Worm (Caenorhabditis elegans) whole organism, young adult: ENCODE data around the gene pho-12.

Experiments
- B0035.1 ChIP-seq: sonication (generic microtip); optimal IDR thresholded peaks from 2 replicates; lab custom pipeline; 2016; ENCODE audit warnings: missing genetic modification characterization, mild to moderate bottlenecking, missing compliant biosample characterization, missing genotype, missing genetic modification reagents
- D2030.7 ChIP-seq: fragments of 200-800 bp; sonication (Bioruptor generic); IDR thresholded peaks from 2 replicates; pipeline ENCODE4 v1.3.6; 2022; ENCODE audit warnings: missing genetic modification reagents, missing genetic modification characterization, missing compliant biosample characterization
- F37B4.10 ChIP-seq: fragments of 200-800 bp; sonication (Bioruptor generic); IDR thresholded peaks from 2 replicates; pipeline ENCODE4 v1.3.6; 2022; ENCODE audit warnings: missing genetic modification characterization, missing compliant biosample characterization
- F39B2.1 ChIP-seq: fragments of 200-800 bp; sonication (Bioruptor generic); IDR thresholded peaks from 2 replicates; pipeline ENCODE4 v1.3.6; 2022; ENCODE audit warnings: missing genetic modification reagents, missing genetic modification characterization, missing compliant biosample characterization
- F55B11.4 ChIP-seq: sonication (generic microtip); optimal IDR thresholded peaks from 2 replicates; lab custom pipeline; 2016; ENCODE audit warnings: missing compliant biosample characterization, missing genetic modification characterization, borderline replicate concordance; ENCODE audit not compliant: insufficient read depth
- F57A8.1 ChIP-seq: fragments of 200-800 bp; sonication (Bioruptor generic); optimal IDR thresholded peaks from 2 replicates; lab custom pipeline; 2018; ENCODE audit warnings: mild to moderate bottlenecking, missing genetic modification characterization, moderate library complexity, missing compliant biosample characterization
- K12H6.12 ChIP-seq: fragments of 200-800 bp; sonication (Bioruptor generic); optimal IDR thresholded peaks from 2 replicates; lab custom pipeline; 2018; ENCODE audit warnings: mild to moderate bottlenecking, missing genetic modification characterization, missing compliant biosample characterization
- Y95B8A.8 ChIP-seq: fragments of 200-800 bp; sonication (Bioruptor generic); IDR thresholded peaks from 2 replicates; pipeline ENCODE4 v1.3.6; 2022; ENCODE audit warnings: missing genetic modification reagents, missing genetic modification characterization, missing compliant biosample characterization
- ZK185.1 ChIP-seq: sonication (generic microtip); optimal IDR thresholded peaks from 2 replicates; lab custom pipeline; 2016; ENCODE audit warnings: mild to moderate bottlenecking, missing genetic modification characterization, missing compliant biosample characterization; ENCODE audit not compliant: poor library complexity, severe bottlenecking
- ama-1 ChIP-seq, 3 experiments: fragments of 150-350 bp in 1 of 3; sonication (generic microtip) in 2 of 3; optimal IDR thresholded peaks; 2 replicates each; lab custom pipeline; 2014 to 2018; ENCODE audit warnings: missing biosample characterization in 2 of 3, missing genetic modification characterization in 2 of 3, missing genetic modification reagents in 2 of 3
- athp-1 ChIP-seq: sonication (generic microtip); optimal IDR thresholded peaks from 2 replicates; lab custom pipeline; 2017; ENCODE audit warnings: mild to moderate bottlenecking, missing genetic modification characterization, missing compliant biosample characterization
- attf-5 ChIP-seq: fragments of 200-800 bp; sonication (Bioruptor generic); optimal IDR thresholded peaks from 2 replicates; lab custom pipeline; 2018; ENCODE audit warnings: mild to moderate bottlenecking, missing genetic modification characterization, missing compliant biosample characterization
- attf-6 ChIP-seq: fragments of 200-800 bp; sonication (Bioruptor generic); IDR thresholded peaks from 2 replicates; pipeline ENCODE4 v1.3.6; 2022; ENCODE audit warnings: missing genetic modification reagents, missing genetic modification characterization, missing compliant biosample characterization
- bed-2 ChIP-seq: fragments of 200-800 bp; sonication (Bioruptor generic); IDR thresholded peaks from 2 replicates; pipeline ENCODE4 v1.3.6; 2022; ENCODE audit warnings: missing genetic modification reagents, missing genetic modification characterization, missing compliant biosample characterization
- ccch-3 ChIP-seq: fragments of 200-800 bp; sonication (Bioruptor generic); optimal IDR thresholded peaks from 2 replicates; lab custom pipeline; 2018; ENCODE audit warnings: mild to moderate bottlenecking, missing genetic modification characterization, missing compliant biosample characterization
- cebp-1 ChIP-seq, 2 experiments: fragments of 200-800 bp in 1 of 2; sonication (Bioruptor generic) in 1 of 2; sonication (generic microtip) in 1 of 2; IDR thresholded peaks in 1 of 2; optimal IDR thresholded peaks in 1 of 2; 2 replicates each; pipeline versions ENCODE4 v1.3.6 to Lab custom; 2017 to 2022; ENCODE audit warnings: missing compliant biosample characterization in 2 of 2, missing genetic modification characterization in 2 of 2, mild to moderate bottlenecking in 1 of 2, missing genetic modification reagents in 1 of 2, moderate library complexity in 1 of 2
- ceh-100 ChIP-seq: fragments of 200-800 bp; sonication (Bioruptor generic); IDR thresholded peaks from 2 replicates; pipeline ENCODE4 v1.3.6; 2022; ENCODE audit warnings: missing genetic modification reagents, missing genetic modification characterization, missing compliant biosample characterization
- ceh-91 ChIP-seq: fragments of 200-800 bp; sonication (Bioruptor generic); IDR thresholded peaks from 2 replicates; pipeline ENCODE4 v1.3.6; 2022; ENCODE audit warnings: missing genetic modification reagents, missing genetic modification characterization, missing compliant biosample characterization
- chd-7 ChIP-seq: sonication (generic microtip); optimal IDR thresholded peaks from 2 replicates; lab custom pipeline; 2016; ENCODE audit warnings: mild to moderate bottlenecking, missing genetic modification characterization, moderate library complexity, missing compliant biosample characterization
- die-1 ChIP-seq: sonication (generic microtip); optimal IDR thresholded peaks from 2 replicates; lab custom pipeline; 2016; ENCODE audit warnings: missing genotype, mild to moderate bottlenecking, missing genetic modification characterization, missing compliant biosample characterization
- dpl-1 ChIP-seq: fragments of 150-350 bp; optimal IDR thresholded peaks from 2 replicates; lab custom pipeline; 2014; ENCODE audit warnings: missing biosample characterization, missing genetic modification reagents, missing genetic modification characterization
- egrh-3 ChIP-seq: fragments of 200-800 bp; sonication (Bioruptor generic); IDR thresholded peaks from 2 replicates; pipeline ENCODE4 v1.3.6; 2022; ENCODE audit warnings: missing genetic modification reagents, missing genetic modification characterization, missing compliant biosample characterization
- ekl-4 ChIP-seq: fragments of 200-800 bp; sonication (Bioruptor generic); IDR thresholded peaks from 2 replicates; pipeline ENCODE4 v1.3.6; 2022; ENCODE audit warnings: missing genetic modification reagents, missing genetic modification characterization, missing compliant biosample characterization
- ets-4 ChIP-seq: fragments of 200-800 bp; sonication (Bioruptor generic); optimal IDR thresholded peaks from 2 replicates; lab custom pipeline; 2018; ENCODE audit warnings: mild to moderate bottlenecking, missing genetic modification characterization, missing compliant biosample characterization
- fkh-3 ChIP-seq: sonication (generic microtip); optimal IDR thresholded peaks from 2 replicates; lab custom pipeline; 2016; ENCODE audit warnings: mild to moderate bottlenecking, missing genetic modification characterization, missing compliant biosample characterization
- him-1 ChIP-seq: sonication (generic microtip); optimal IDR thresholded peaks from 2 replicates; lab custom pipeline; 2016; ENCODE audit warnings: missing genotype, missing genetic modification reagents, missing genetic modification characterization, missing compliant biosample characterization
- hlh-12 ChIP-seq: sonication (generic microtip); optimal IDR thresholded peaks from 2 replicates; lab custom pipeline; 2016; ENCODE audit warnings: missing genetic modification characterization, missing compliant biosample characterization
- hmg-20 ChIP-seq: fragments of 200-800 bp; sonication (Bioruptor generic); IDR thresholded peaks from 2 replicates; pipeline ENCODE4 v1.3.6; 2022; ENCODE audit warnings: missing genetic modification reagents, missing genetic modification characterization, missing compliant biosample characterization
- hsf-1 ChIP-seq: fragments of 200-800 bp; sonication (Bioruptor generic); IDR thresholded peaks from 2 replicates; pipeline ENCODE4 v1.3.6; 2022; ENCODE audit warnings: missing genetic modification reagents, missing genetic modification characterization, missing compliant biosample characterization
- let-526 ChIP-seq: fragments of 200-800 bp; sonication (Bioruptor generic); IDR thresholded peaks from 2 replicates; pipeline ENCODE4 v1.3.6; 2022; ENCODE audit warnings: missing genetic modification reagents, missing genetic modification characterization, missing compliant biosample characterization
- lsl-1 ChIP-seq: fragments of 200-800 bp; sonication (Bioruptor generic); optimal IDR thresholded peaks from 2 replicates; lab custom pipeline; 2018; ENCODE audit warnings: mild to moderate bottlenecking, missing genetic modification characterization, moderate library complexity, missing compliant biosample characterization
- madf-6 ChIP-seq: fragments of 200-800 bp; sonication (Bioruptor generic); IDR thresholded peaks from 2 replicates; pipeline ENCODE4 v1.3.6; 2022; ENCODE audit warnings: missing genetic modification reagents, missing genetic modification characterization, missing compliant biosample characterization
- mel-28 ChIP-seq: sonication (generic microtip); optimal IDR thresholded peaks from 2 replicates; lab custom pipeline; 2016; ENCODE audit warnings: borderline replicate concordance, mild to moderate bottlenecking, missing genetic modification characterization, missing compliant biosample characterization
- mxl-1 ChIP-seq: sonication (generic microtip); optimal IDR thresholded peaks from 2 replicates; lab custom pipeline; 2016; ENCODE audit warnings: missing genetic modification characterization, missing compliant biosample characterization
- nfya-2 ChIP-seq: fragments of 200-800 bp; sonication (Bioruptor generic); IDR thresholded peaks from 2 replicates; pipeline ENCODE4 v1.3.6; 2022; ENCODE audit warnings: missing genetic modification reagents, missing genetic modification characterization, missing compliant biosample characterization
- nhr-120 ChIP-seq: fragments of 200-800 bp; sonication (Bioruptor generic); IDR thresholded peaks from 2 replicates; pipeline ENCODE4 v1.3.6; 2022; ENCODE audit warnings: missing genetic modification characterization, missing compliant biosample characterization
- nhr-90 ChIP-seq: sonication (generic microtip); optimal IDR thresholded peaks from 2 replicates; lab custom pipeline; 2016; ENCODE audit warnings: missing genotype, mild to moderate bottlenecking, missing genetic modification characterization, missing compliant biosample characterization
- rec-8 ChIP-seq, 2 experiments: sonication (generic microtip); optimal IDR thresholded peaks; 2 replicates each; lab custom pipeline; 2016; ENCODE audit warnings: mild to moderate bottlenecking in 2 of 2, missing genetic modification characterization in 2 of 2, missing genetic modification reagents in 2 of 2, missing genotype in 2 of 2, missing biosample characterization in 1 of 2, missing compliant biosample characterization in 1 of 2, moderate library complexity in 1 of 2
- snpc-1.1 ChIP-seq: sonication (generic microtip); optimal IDR thresholded peaks from 2 replicates; lab custom pipeline; 2017; ENCODE audit warnings: missing genetic modification characterization, mild to moderate bottlenecking, missing compliant biosample characterization, antibody characterized with exemption, moderate library complexity, missing genotype, missing genetic modification reagents; ENCODE audit not compliant: insufficient read depth
- snpc-1.3 ChIP-seq: sonication (generic microtip); optimal IDR thresholded peaks from 2 replicates; lab custom pipeline; 2017; ENCODE audit warnings: missing genetic modification characterization, mild to moderate bottlenecking, missing compliant biosample characterization, antibody characterized with exemption, moderate library complexity, missing genotype, missing genetic modification reagents; ENCODE audit not compliant: insufficient read depth
- snpc-4 ChIP-seq, 5 experiments: fragments of 150-350 bp in 1 of 5; sonication (generic microtip) in 4 of 5; optimal IDR thresholded peaks; 2 replicates each; lab custom pipeline; 2014 to 2018; ENCODE audit warnings: missing genetic modification characterization in 5 of 5, missing biosample characterization in 3 of 5, antibody characterized with exemption in 2 of 5, mild to moderate bottlenecking in 2 of 5, missing compliant biosample characterization in 2 of 5, missing genotype in 2 of 5, moderate library complexity in 2 of 5, missing genetic modification reagents in 1 of 5
- sptf-2 ChIP-seq: fragments of 200-800 bp; sonication (Bioruptor generic); optimal IDR thresholded peaks from 2 replicates; lab custom pipeline; 2018; ENCODE audit warnings: mild to moderate bottlenecking, missing genetic modification characterization, missing compliant biosample characterization
- tbp1 ChIP-seq: fragments of 200-800 bp; sonication (Bioruptor generic); optimal IDR thresholded peaks from 2 replicates; lab custom pipeline; 2018; ENCODE audit warnings: mild to moderate bottlenecking, missing genetic modification characterization, missing compliant biosample characterization
- tlf-1 ChIP-seq: fragments of 200-800 bp; sonication (Bioruptor generic); optimal IDR thresholded peaks from 2 replicates; lab custom pipeline; 2018; ENCODE audit warnings: mild to moderate bottlenecking, missing genetic modification characterization, missing compliant biosample characterization
- unc-130 ChIP-seq: sonication (generic microtip); optimal IDR thresholded peaks from 2 replicates; lab custom pipeline; 2016; ENCODE audit warnings: missing genetic modification reagents, missing genetic modification characterization, missing compliant biosample characterization
- unc-62 ChIP-seq: fragments of 150-350 bp; optimal IDR thresholded peaks from 2 replicates; lab custom pipeline; 2014; ENCODE audit warnings: missing biosample characterization, missing genetic modification reagents, missing genetic modification characterization

Gene pho-12

ce11 chrII:5057315-5057714 is 3.3 kb downstream of the pho-12 start (continued):
- TF ChIP-seq attf-6 (GFP tag; lab: Robert Waterston, UW) (peak; percentile 62; the same call in 1 of the 2 replicates), nhr-120 (no peak), ets-4 (GFP tag; lab: Kevin White, UChicago) (no peak), fkh-3 (tag; lab: Kevin White, UChicago) (no peak), hlh-12 (tag; lab: Kevin White, UChicago) (no peak), ceh-91 (GFP tag; lab: Robert Waterston, UW) (peak; percentile 55; the same call in 1 of the 2 replicates), tbp1 (GFP tag; lab: Kevin White, UChicago) (peak; percentile 99), ZK185.1 (peak; percentile 26), egrh-3 (GFP tag; lab: Robert Waterston, UW) (no peak), ceh-100 (GFP tag; lab: Robert Waterston, UW) (peak; percentile 86), F39B2.1 (no peak), mxl-1 (tag; lab: Kevin White, UChicago) (peak; percentile 7), hsf-1 (GFP tag; lab: Robert Waterston, UW) (peak; percentile 72), hmg-20 (GFP tag; lab: Robert Waterston, UW) (peak; percentile 53; the same call in 1 of the 2 replicates), nhr-90 (tag; lab: Kevin White, UChicago) (peak; percentile 4), ccch-3 (GFP tag; lab: Kevin White, UChicago) (no peak), snpc-1.3 (peak; percentile 18), ama-1 (optimal IDR thresholded peaks at IDR 0.05; lab: Kevin White, UChicago) (no peak), ama-1 (GFP tag; optimal IDR thresholded peaks at IDR 0.05; lab: Kevin White, UChicago) (peak in 1 of 2 experiments; percentile 68), tlf-1 (peak; percentile 43), unc-62 (GFP tag; lab: Kevin White, UChicago) (no peak), attf-5 (no peak), snpc-1.1 (tag; lab: Kevin White, UChicago) (peak; percentile 97), K12H6.12 (peak; percentile 31), dpl-1 (no peak), die-1 (tag; lab: Kevin White, UChicago) (peak; percentile 15), F57A8.1 (no peak), B0035.1 (peak; percentile 41), rec-8 (tag; optimal IDR thresholded peaks at IDR 0.05; lab: Kevin White, UChicago) (peak; percentile 34 to 66), sptf-2 (no peak), Y95B8A.8 (GFP tag; lab: Robert Waterston, UW) (no peak), F55B11.4 (no peak), let-526 (GFP tag; lab: Robert Waterston, UW) (0 out of 2 replicates have a peak, but pooled peaks have one; percentile 19), chd-7 (tag; lab: Kevin White, UChicago) (peak; percentile 31), him-1 (tag; lab: Kevin White, UChicago) (peak; percentile 91), F37B4.10 (GFP tag; lab: Robert Waterston, UW) (0 out of 2 replicates have a peak, but pooled peaks have one; percentile 72), bed-2 (GFP tag; lab: Robert Waterston, UW) (no peak), madf-6 (peak; percentile 85), snpc-4 (GFP tag; optimal IDR thresholded peaks at IDR 0.05; lab: Kevin White, UChicago) (peak; percentile 98), snpc-4 (tag; optimal IDR thresholded peaks at IDR 0.05; lab: Kevin White, UChicago) (peak; percentile 99), D2030.7 (GFP tag; lab: Robert Waterston, UW) (peak; percentile 74), ekl-4 (GFP tag; lab: Robert Waterston, UW) (peak; percentile 88), mel-28 (tag; lab: Kevin White, UChicago) (no peak), unc-130 (GFP tag; lab: Kevin White, UChicago) (no peak), cebp-1 (GFP tag; IDR thresholded peaks at IDR 0.05; lab: Robert Waterston, UW) (no peak), cebp-1 (tag; optimal IDR thresholded peaks at IDR 0.05; lab: Kevin White, UChicago) (peak; percentile 53), lsl-1 (GFP tag; lab: Kevin White, UChicago) (peak; percentile 69), athp-1 (no peak), nfya-2 (GFP tag; lab: Robert Waterston, UW) (no peak)
